Worm (Caenorhabditis elegans): ENCODE results near the gene bus-2.

Gene bus-2

DNA sequence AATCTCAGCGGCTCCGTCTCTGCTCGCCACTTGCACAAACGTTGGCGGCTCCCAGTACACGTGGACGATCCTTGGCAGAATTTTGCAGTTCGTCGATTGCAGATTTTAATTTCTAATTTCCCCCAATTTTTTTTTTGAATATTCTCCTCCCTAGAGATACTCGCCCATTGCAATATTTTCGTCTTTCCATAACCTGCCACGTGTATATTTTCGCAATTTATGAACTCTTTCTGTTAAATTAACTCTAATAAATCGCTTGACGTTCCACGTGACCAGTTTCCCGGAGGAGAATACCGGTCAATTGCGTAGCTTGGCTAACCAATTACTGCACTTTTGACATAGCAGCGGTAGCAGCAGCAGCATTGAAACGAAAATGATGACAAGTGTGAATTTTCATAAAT lies 8.7 kb downstream of the bus-2 start:
- TF ChIP-seq dao-5 (tag; optimal IDR thresholded peaks at IDR 0.05) (no peak), him-1 (tag; optimal IDR thresholded peaks at IDR 0.05) (no peak), W03F9.2 (tag; optimal IDR thresholded peaks at IDR 0.05) (no peak)

DNA sequence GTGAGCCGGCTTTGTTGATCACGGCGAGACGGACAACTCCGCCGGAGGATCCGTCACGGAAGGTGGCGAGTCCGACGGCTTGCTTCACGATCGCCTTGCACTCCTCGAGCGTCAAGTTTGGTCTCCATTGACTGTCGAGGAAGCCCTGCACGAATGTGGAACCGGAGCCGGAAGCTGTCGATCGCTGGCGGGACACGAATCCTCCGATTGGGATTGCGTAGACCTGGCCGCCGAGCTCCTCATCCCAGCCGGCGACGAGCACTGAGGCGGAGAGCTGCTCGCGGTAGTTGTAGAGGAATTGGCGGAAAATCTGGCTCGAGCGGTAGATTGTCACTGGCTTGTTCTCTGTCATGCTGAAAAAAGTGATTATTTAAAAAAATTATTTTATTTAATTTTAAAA lies 9.3 kb downstream of the bus-2 start:
- TF ChIP-seq dao-5 (tag; optimal IDR thresholded peaks at IDR 0.05): no peak
- TF ChIP-seq him-1 (tag; optimal IDR thresholded peaks at IDR 0.05): no peak
- no peak for TF ChIP-seq W03F9.2 (tag; optimal IDR thresholded peaks at IDR 0.05)

DNA sequence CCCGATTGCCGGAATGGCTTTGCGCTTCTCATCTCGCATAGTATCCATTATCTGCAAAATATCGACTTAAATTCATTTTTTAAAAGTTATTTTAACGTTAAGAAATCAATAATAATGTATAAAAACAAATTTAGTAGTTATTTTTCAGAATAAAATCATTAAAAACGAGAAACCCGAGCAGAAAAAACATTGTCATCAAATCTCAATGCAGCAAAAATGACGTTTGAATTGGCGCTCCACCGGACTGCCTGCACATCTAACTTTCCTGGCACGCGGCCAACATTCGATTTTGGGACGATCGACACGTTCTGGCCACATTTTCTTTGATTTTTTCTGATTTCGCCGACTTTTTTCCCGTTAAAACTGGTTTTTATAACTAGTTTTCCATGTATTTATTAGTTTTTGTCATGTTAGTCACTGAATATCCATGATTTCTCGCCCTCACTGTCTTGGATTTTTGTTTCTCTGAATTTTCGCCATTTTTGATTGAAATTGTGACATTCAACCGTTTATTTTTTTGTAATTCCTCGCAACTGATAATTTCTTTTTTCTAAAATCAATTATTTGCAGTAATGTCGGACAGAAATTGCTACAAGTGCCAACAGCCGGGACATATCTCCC lies 10.1 kb downstream of the bus-2 start, which contains the start of the genes pbs-1 and K08D12.3:
pbs-1 (minus strand) TSS at position 51 of the 621 bp plus-strand sequence.
K08D12.3 (plus strand) TSS at position 571 of the 621 bp plus-strand sequence.
- no peak for TF ChIP-seq dao-5 (tag; optimal IDR thresholded peaks at IDR 0.05)
- peak; percentile 86 for TF ChIP-seq W03F9.2 (tag; optimal IDR thresholded peaks at IDR 0.05)

ce11 chrIV:1710535-1710934 lies 10.8 kb downstream of the bus-2 start:
- no peak for TF ChIP-seq W03F9.2 (tag; optimal IDR thresholded peaks at IDR 0.05)
- no peak for TF ChIP-seq dao-5 (tag; optimal IDR thresholded peaks at IDR 0.05)
- TF ChIP-seq him-1 (tag; optimal IDR thresholded peaks at IDR 0.05): no peak

ce11 chrIV:1711029-1711489 lies 11.4 kb downstream of the bus-2 start, which contains the start of gene rpi-2:
TSS of gene rpi-2 (plus strand) at chrIV:1711262.
- TF ChIP-seq dao-5 (tag; optimal IDR thresholded peaks at IDR 0.05): peak; percentile 37
- no peak for TF ChIP-seq him-1 (tag; optimal IDR thresholded peaks at IDR 0.05)

DNA sequence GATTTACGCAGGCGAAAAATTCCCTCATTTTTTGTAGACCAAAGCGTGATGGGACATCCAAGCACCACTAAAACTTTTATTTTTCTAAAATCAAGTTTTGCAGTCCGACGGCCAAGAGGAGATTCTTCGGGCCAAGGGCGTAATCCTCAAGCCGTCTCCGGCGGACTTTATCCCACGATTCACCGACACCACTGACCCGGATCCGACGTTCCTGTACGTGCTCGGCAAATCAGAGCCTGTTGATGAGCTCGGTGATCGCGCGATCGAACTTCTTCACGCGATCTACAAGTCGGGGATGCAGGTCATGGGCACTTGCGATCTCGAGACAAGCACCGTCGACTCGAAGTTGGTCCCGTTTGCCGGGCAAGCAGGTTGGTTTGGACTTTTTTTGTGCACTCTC lies 13.9 kb downstream of the bus-2 start:
- TF ChIP-seq W03F9.2 (tag; optimal IDR thresholded peaks at IDR 0.05) (no peak), him-1 (tag; optimal IDR thresholded peaks at IDR 0.05) (no peak), dao-5 (tag; optimal IDR thresholded peaks at IDR 0.05) (no peak)

- TF ChIP-seq dao-5 (tag; optimal IDR thresholded peaks at IDR 0.05): no peak
- no peak for TF ChIP-seq him-1 (tag; optimal IDR thresholded peaks at IDR 0.05)
- TF ChIP-seq W03F9.2 (tag; optimal IDR thresholded peaks at IDR 0.05): no peak
Observed at ce11 chrIV:1715705-1716104, 16.0 kb downstream of the bus-2 start.

DNA sequence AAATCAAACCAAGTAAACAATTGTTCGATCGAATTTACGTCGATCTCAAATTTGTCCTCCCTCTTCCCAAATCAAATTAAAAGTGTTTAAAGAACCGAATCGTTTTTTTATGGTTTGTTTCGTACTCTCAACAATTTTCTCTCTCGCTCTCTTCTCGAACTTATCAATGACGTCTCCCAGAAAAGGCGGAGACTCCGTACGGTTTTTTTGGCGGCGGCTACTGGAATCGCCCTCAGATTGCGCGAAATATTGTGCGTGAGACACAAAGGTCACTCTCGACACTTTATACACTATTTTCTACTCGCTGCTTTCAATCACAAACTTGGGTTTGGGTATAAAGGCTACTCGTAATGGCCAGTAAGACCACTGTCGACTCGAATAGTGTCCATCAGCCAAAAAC lies 20.8 kb downstream of the bus-2 start, which contains the start of gene epic-2:
epic-2 (plus strand) TSS at position 317 of the 400 bp plus-strand sequence.
- TF ChIP-seq him-1 (tag; optimal IDR thresholded peaks at IDR 0.05): no peak
- TF ChIP-seq dao-5 (tag; optimal IDR thresholded peaks at IDR 0.05): no peak
- TF ChIP-seq W03F9.2 (tag; optimal IDR thresholded peaks at IDR 0.05): no peak

ce11 chrIV:1721610-1722009 lies 21.9 kb downstream of the bus-2 start:
- TF ChIP-seq W03F9.2 (tag; optimal IDR thresholded peaks at IDR 0.05): no peak
- no peak for TF ChIP-seq him-1 (tag; optimal IDR thresholded peaks at IDR 0.05)
- no peak for TF ChIP-seq dao-5 (tag; optimal IDR thresholded peaks at IDR 0.05)

ce11 chrIV:1722953-1723352 lies 23.3 kb downstream of the bus-2 start:
- no peak for TF ChIP-seq dao-5 (tag; optimal IDR thresholded peaks at IDR 0.05)
- no peak for TF ChIP-seq him-1 (tag; optimal IDR thresholded peaks at IDR 0.05)
- TF ChIP-seq W03F9.2 (tag; optimal IDR thresholded peaks at IDR 0.05): no peak

DNA sequence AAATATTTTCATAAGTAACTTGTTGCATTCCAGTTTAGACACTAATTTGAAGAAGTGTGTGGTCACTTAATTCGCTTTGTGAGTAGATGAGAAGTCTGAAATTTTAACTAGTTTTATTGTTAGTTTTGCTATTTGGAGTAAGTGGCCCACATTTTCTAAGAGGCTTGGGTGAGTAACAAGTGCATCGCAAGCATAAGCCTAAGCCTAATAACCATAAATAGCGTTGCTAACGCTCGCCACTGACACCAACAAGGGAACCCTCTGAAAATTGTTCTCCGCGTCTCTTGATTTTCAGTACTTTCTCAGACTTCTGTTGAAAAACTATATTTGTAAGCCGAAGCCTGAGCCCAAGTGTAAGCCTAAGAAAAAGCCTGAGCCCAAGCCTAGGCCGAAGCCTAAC lies 24.6 kb downstream of the bus-2 start, which contains the start of gene epic-3:
epic-3 (minus strand) TSS at position 101 of the 400 bp plus-strand sequence.
- no peak for TF ChIP-seq W03F9.2 (tag; optimal IDR thresholded peaks at IDR 0.05)
- TF ChIP-seq him-1 (tag; optimal IDR thresholded peaks at IDR 0.05): no peak
- no peak for TF ChIP-seq dao-5 (tag; optimal IDR thresholded peaks at IDR 0.05)

ce11 chrIV:1725888-1726287 lies 26.2 kb downstream of the bus-2 start, which contains the start of gene K08D12.8:
TSS of gene K08D12.8 (plus strand) at chrIV:1726188.
- TF ChIP-seq dao-5 (tag; optimal IDR thresholded peaks at IDR 0.05) (no peak), W03F9.2 (tag; optimal IDR thresholded peaks at IDR 0.05) (no peak), him-1 (tag; optimal IDR thresholded peaks at IDR 0.05) (no peak)

ce11 chrIV:1727538-1728072 lies 27.9 kb downstream of the bus-2 start:
- no peak for TF ChIP-seq him-1 (tag; optimal IDR thresholded peaks at IDR 0.05)
- TF ChIP-seq dao-5 (tag; optimal IDR thresholded peaks at IDR 0.05): no peak
- no peak for TF ChIP-seq W03F9.2 (tag; optimal IDR thresholded peaks at IDR 0.05)

DNA sequence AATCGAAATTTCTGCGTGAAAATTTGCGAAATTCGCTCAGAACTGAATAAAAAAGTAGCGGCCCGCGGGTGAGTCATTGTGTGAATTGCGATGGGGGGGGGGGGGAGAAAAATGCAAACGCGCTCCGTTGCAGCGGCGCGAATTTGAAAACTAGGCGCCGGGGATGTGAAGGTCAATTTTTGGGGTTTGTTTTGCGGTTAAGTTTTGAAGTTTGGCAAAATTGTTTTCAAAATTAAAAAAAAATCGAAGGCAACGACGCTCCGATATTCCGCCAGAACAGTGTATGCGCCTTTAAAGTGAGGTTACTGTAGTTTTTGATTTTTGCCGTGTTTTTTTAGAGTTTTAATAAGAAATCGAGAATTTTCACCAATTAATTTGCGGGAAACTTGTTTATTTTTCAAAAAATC lies 38.6 kb downstream of the bus-2 start:
- TF ChIP-seq him-1 (tag; optimal IDR thresholded peaks at IDR 0.05): no peak
- peak; percentile 28 for TF ChIP-seq W03F9.2 (tag; optimal IDR thresholded peaks at IDR 0.05)

- TF ChIP-seq him-1 (tag; optimal IDR thresholded peaks at IDR 0.05) (no peak), dao-5 (tag; optimal IDR thresholded peaks at IDR 0.05) (no peak), W03F9.2 (tag; optimal IDR thresholded peaks at IDR 0.05) (no peak)
Observed at ce11 chrIV:1738892-1739291, 39.2 kb downstream of the bus-2 start.
